Fruit fly (Drosophila melanogaster): ENCODE data around the gene CG32376.

CG32376 gene

dm6 chr3L:7542357-7542756 is at the start of gene CG32376:
Gene CG32376 (minus strand): TSS chr3L:7542457.
- TF ChIP-seq psq (optimal IDR thresholded peaks at IDR 0.05) (no peak), CG8478 (optimal IDR thresholded peaks at IDR 0.05) (no peak), usp (GFP tag; optimal IDR thresholded peaks at IDR 0.05) (no peak), Dll (optimal IDR thresholded peaks at IDR 0.05) (no peak), pan (optimal IDR thresholded peaks at IDR 0.05) (no peak), EcR (GFP tag; optimal IDR thresholded peaks at IDR 0.05) (no peak)

- TF ChIP-seq CG8478 (optimal IDR thresholded peaks at IDR 0.05): no peak
- TF ChIP-seq usp (GFP tag; optimal IDR thresholded peaks at IDR 0.05): no peak
- TF ChIP-seq pan (optimal IDR thresholded peaks at IDR 0.05): no peak
- TF ChIP-seq Dll (optimal IDR thresholded peaks at IDR 0.05): no peak
- TF ChIP-seq psq (optimal IDR thresholded peaks at IDR 0.05): no peak
Measured at dm6 chr3L:7590898-7591297, 48.6 kb upstream of the CG32376 start, which contains the start of gene t-Grip84. Gene t-Grip84 (minus strand): TSS chr3L:7590998.

DNA sequence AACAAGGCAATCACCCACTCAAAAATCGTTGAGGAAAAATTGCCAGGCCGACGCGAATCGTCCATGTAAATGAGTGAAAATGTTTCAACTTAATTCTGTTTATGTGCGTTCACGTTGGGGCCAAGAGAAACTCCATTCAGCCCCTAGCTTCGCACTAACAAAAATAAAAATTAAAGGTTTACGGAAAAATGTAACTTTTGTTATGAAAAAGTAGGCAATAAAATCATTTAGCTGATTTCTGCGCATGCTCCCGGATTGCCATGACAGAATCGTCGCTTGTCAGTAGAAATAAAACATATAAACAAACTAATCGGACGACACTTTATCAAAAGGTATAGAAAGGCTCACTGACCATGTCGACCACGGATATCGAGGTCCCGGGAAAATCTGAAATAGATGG is 40.9 kb upstream of the CG32376 start, which contains the start of gene mmm:
mmm (plus strand) TSS at position 301 of the 400 bp plus-strand sequence.
- no peak for TF ChIP-seq usp (GFP tag; optimal IDR thresholded peaks at IDR 0.05)
- TF ChIP-seq Dll (optimal IDR thresholded peaks at IDR 0.05): no peak
- no peak for TF ChIP-seq psq (optimal IDR thresholded peaks at IDR 0.05)
- no peak for TF ChIP-seq pan (optimal IDR thresholded peaks at IDR 0.05)
- no peak for TF ChIP-seq CG8478 (optimal IDR thresholded peaks at IDR 0.05)
- no peak for TF ChIP-seq EcR (GFP tag; optimal IDR thresholded peaks at IDR 0.05)

DNA sequence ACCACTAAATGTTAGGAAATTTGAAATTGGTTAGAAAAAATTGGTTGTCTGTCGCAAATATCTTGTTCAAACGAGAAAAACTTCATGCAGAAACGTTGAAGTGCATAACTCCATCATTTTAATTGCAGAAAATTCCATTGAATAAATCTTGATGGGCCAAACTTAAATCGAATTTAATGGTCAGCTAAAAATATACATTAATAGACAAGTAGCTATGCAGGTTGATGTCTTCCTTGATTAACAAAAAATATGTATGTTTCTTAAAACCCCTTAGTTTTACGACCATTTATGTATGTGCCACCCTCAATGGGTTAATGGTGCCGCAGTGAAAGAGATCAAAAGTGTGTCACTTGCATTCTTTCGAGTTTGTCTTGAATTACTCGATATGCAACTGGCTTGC is 30.7 kb upstream of the CG32376 start:
- TF ChIP-seq usp (GFP tag; optimal IDR thresholded peaks at IDR 0.05) (no peak), psq (optimal IDR thresholded peaks at IDR 0.05) (no peak), pan (optimal IDR thresholded peaks at IDR 0.05) (no peak), CG8478 (optimal IDR thresholded peaks at IDR 0.05) (no peak)

DNA sequence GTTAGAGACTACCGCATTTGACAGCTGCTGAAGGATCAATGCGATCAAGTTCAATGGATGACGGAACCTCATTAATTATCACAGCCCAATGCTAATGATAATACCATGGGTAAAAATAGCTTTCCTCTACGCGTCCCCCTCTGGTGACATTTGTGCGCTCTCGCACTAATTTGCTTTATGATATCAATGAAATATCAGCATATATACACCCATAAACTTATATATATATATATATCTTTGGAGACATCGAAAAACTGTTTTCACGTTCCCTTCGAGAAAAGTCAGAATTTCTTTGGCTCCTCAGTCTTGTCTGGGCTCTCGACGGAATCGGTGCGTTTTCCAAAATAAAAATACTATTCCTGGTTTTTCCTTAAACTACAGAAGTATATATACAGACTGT is 20.1 kb upstream of the CG32376 start, which contains the start of gene frac:
frac (plus strand) TSS at position 301 of the 400 bp plus-strand sequence.
- TF ChIP-seq usp (GFP tag; optimal IDR thresholded peaks at IDR 0.05): no peak
- no peak for TF ChIP-seq pan (optimal IDR thresholded peaks at IDR 0.05)
- no peak for TF ChIP-seq psq (optimal IDR thresholded peaks at IDR 0.05)
- TF ChIP-seq CG8478 (optimal IDR thresholded peaks at IDR 0.05): no peak

DNA sequence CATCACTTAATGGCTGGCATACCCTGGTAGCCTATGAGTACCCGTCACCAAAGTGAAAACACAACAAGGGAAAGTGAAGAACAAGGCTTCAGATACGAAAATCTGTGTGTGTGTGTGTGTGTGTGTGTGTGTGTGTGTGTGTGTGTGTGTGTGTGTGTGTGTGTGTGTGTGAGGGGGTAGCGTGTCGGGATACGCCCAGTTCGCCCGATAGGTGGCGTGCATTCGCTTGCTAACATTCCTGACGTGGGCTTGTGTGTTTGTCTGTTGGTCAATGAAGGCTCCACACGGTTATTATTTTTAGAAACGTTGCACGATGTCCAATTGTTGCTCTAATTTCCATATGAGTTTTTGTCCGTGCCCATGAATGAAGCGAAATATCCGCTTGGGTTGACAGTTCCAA is 18.3 kb upstream of the CG32376 start:
- TF ChIP-seq usp (GFP tag; optimal IDR thresholded peaks at IDR 0.05): no peak
- no peak for TF ChIP-seq psq (optimal IDR thresholded peaks at IDR 0.05)
- TF ChIP-seq EcR (GFP tag; optimal IDR thresholded peaks at IDR 0.05): no peak
- no peak for TF ChIP-seq CG8478 (optimal IDR thresholded peaks at IDR 0.05)
- no peak for TF ChIP-seq pan (optimal IDR thresholded peaks at IDR 0.05)
- no peak for TF ChIP-seq Dll (optimal IDR thresholded peaks at IDR 0.05)

DNA sequence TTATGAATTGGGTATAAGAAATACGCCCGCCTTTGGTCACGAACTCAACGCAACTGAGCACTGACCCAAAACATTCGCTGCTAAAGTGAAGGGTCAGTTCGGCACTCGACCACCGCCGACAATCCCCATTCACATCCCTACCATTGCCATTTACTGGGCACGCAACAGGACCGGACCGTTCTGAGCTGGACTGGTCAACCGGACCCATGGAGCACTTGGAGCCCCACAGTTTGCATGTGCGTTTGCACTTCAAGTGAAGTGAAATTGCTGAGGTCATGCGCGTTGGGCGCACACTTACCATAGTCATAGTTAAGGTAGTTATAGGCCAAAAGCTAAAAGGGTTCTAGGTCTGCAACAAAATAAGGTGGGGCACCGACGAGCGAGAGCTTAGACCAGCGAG is 17.7 kb upstream of the CG32376 start, which contains the start of gene CG14837:
CG14837 (minus strand) TSS at position 101 of the 400 bp plus-strand sequence.
- TF ChIP-seq CG8478 (optimal IDR thresholded peaks at IDR 0.05): no peak
- TF ChIP-seq Dll (optimal IDR thresholded peaks at IDR 0.05): no peak
- no peak for TF ChIP-seq pan (optimal IDR thresholded peaks at IDR 0.05)
- TF ChIP-seq EcR (GFP tag; optimal IDR thresholded peaks at IDR 0.05): no peak
- no peak for TF ChIP-seq psq (optimal IDR thresholded peaks at IDR 0.05)
- no peak for TF ChIP-seq usp (GFP tag; optimal IDR thresholded peaks at IDR 0.05)

dm6 chr3L:7553062-7553461 is 10.8 kb upstream of the CG32376 start:
- TF ChIP-seq Dll (optimal IDR thresholded peaks at IDR 0.05): no peak
- TF ChIP-seq psq (optimal IDR thresholded peaks at IDR 0.05): no peak
- TF ChIP-seq pan (optimal IDR thresholded peaks at IDR 0.05): no peak
- TF ChIP-seq CG8478 (optimal IDR thresholded peaks at IDR 0.05): no peak
- no peak for TF ChIP-seq usp (GFP tag; optimal IDR thresholded peaks at IDR 0.05)
- TF ChIP-seq EcR (GFP tag; optimal IDR thresholded peaks at IDR 0.05): no peak

DNA sequence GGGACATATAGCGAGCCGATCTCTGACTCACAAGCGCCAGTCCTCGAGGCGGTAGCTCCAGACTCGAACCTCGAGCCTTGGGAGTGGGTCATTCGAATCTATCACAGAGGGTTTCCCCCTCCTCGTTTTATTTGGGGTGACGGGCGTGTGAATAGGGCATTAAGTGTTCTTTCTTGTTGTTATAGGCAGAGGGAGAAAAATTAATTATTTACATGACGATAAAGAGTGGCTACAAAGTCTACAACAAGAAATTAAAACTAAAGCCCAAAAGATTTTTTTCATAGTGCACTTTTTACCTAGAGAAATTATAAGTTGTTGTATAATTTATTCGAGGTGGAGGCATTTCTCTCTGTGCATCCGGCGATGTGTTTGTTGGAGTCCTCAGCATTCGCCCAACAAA is 10.2 kb upstream of the CG32376 start:
- TF ChIP-seq Dll (optimal IDR thresholded peaks at IDR 0.05) (no peak), usp (GFP tag; optimal IDR thresholded peaks at IDR 0.05) (no peak), EcR (GFP tag; optimal IDR thresholded peaks at IDR 0.05) (no peak), CG8478 (optimal IDR thresholded peaks at IDR 0.05) (no peak), pan (optimal IDR thresholded peaks at IDR 0.05) (no peak), psq (optimal IDR thresholded peaks at IDR 0.05) (no peak)

- no peak for TF ChIP-seq Dll (optimal IDR thresholded peaks at IDR 0.05)
- TF ChIP-seq usp (GFP tag; optimal IDR thresholded peaks at IDR 0.05): no peak
- TF ChIP-seq pan (optimal IDR thresholded peaks at IDR 0.05): no peak
- no peak for TF ChIP-seq EcR (GFP tag; optimal IDR thresholded peaks at IDR 0.05)
- TF ChIP-seq psq (optimal IDR thresholded peaks at IDR 0.05): no peak
- no peak for TF ChIP-seq CG8478 (optimal IDR thresholded peaks at IDR 0.05)
Measured at dm6 chr3L:7550225-7550624, 8.0 kb upstream of the CG32376 start.

DNA sequence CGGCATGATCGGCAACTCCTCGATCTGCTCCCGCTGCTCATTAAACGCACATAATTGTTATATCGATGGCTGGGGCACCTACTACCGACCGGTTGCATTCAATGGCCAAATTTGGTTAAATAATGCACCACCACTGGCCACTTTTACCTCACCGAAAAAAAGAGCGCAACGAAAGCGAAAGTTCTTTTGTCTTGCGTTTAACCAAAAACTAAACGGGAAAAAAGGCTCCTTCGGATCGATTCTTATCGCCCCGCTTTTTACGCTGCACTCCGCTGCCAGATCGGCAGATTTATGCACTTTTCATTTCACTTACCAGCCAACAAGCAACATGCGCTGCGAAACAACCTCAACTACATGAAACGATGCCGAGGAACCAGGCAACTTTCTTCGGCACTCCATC is 3.3 kb upstream of the CG32376 start:
- TF ChIP-seq usp (GFP tag; optimal IDR thresholded peaks at IDR 0.05): no peak
- no peak for TF ChIP-seq psq (optimal IDR thresholded peaks at IDR 0.05)
- TF ChIP-seq CG8478 (optimal IDR thresholded peaks at IDR 0.05): no peak
- TF ChIP-seq Dll (optimal IDR thresholded peaks at IDR 0.05): no peak
- TF ChIP-seq pan (optimal IDR thresholded peaks at IDR 0.05): no peak
- no peak for TF ChIP-seq EcR (GFP tag; optimal IDR thresholded peaks at IDR 0.05)

dm6 chr3L:7544639-7545183 is 2.5 kb upstream of the CG32376 start:
- TF ChIP-seq CG8478 (optimal IDR thresholded peaks at IDR 0.05) (no peak), pan (optimal IDR thresholded peaks at IDR 0.05) (no peak), Dll (optimal IDR thresholded peaks at IDR 0.05) (no peak), psq (optimal IDR thresholded peaks at IDR 0.05) (no peak), EcR (GFP tag; optimal IDR thresholded peaks at IDR 0.05) (no peak)

dm6 chr3L:7541068-7541467 is 1.2 kb downstream of the CG32376 start, which contains the start of gene CG32374:
Gene CG32374 (minus strand): TSS chr3L:7541168.
- no peak for TF ChIP-seq psq (optimal IDR thresholded peaks at IDR 0.05)
- no peak for TF ChIP-seq EcR (GFP tag; optimal IDR thresholded peaks at IDR 0.05)
- TF ChIP-seq CG8478 (optimal IDR thresholded peaks at IDR 0.05): no peak
- TF ChIP-seq pan (optimal IDR thresholded peaks at IDR 0.05): no peak
- TF ChIP-seq Dll (optimal IDR thresholded peaks at IDR 0.05): no peak
- TF ChIP-seq usp (GFP tag; optimal IDR thresholded peaks at IDR 0.05): no peak

All from whole organism.